Fruit fly (Drosophila melanogaster): Measurements from ENCODE around the gene bbx.

The bbx gene

DNA sequence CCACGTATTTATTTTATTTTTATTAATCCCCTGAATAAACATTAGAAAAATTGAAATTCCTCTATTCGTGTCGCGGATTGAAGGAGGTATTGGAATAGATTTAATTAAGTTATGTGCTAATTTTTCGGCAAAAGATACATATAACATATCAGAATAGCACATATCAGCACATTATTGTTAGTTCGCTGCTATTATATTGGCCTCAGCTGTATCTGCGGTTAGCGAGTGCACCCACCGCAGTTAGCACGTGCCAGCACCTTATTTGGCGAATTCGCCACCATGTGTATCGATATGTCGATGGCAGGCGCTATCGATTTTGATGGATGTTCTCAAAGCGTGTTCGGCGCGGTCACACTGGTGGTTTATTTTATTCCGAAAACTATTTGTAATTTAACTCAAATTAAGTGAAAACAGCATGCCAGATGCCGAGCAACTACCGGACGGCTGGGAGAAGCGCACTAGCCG, 17.8 kb upstream of the bbx start, which contains the start of gene dod (continued):
- TF ChIP-seq CG15073 (GFP tag; optimal IDR thresholded peaks at IDR 0.05): no peak
- no peak for TF ChIP-seq CG10431 (GFP tag; optimal IDR thresholded peaks at IDR 0.05)
- TF ChIP-seq CG13775 (GFP tag; optimal IDR thresholded peaks at IDR 0.05): peak; percentile 42
- no peak for TF ChIP-seq lbe (GFP tag; optimal IDR thresholded peaks at IDR 0.05)
- TF ChIP-seq zfh2 (GFP tag; optimal IDR thresholded peaks at IDR 0.05): peak; percentile 44
- TF ChIP-seq Camta (GFP tag; optimal IDR thresholded peaks at IDR 0.05): peak; percentile 11
- peak; percentile 61 for TF ChIP-seq CG13624 (GFP tag; optimal IDR thresholded peaks at IDR 0.05)
- no peak for TF ChIP-seq CG6254 (GFP tag; optimal IDR thresholded peaks at IDR 0.05)
- TF ChIP-seq crp (GFP tag; optimal IDR thresholded peaks at IDR 0.05): peak in 1 of 2 experiments; percentile 26
- TF ChIP-seq CG2202 (tag; optimal IDR thresholded peaks at IDR 0.05): no peak
- TF ChIP-seq ATbp (GFP tag; optimal IDR thresholded peaks at IDR 0.05): no peak
- peak; percentile 6 for TF ChIP-seq Usf (GFP tag; optimal IDR thresholded peaks at IDR 0.05)
- peak; percentile 88 for TF ChIP-seq BEAF-32 (GFP tag; optimal IDR thresholded peaks at IDR 0.05)
- 0 out of 2 replicates have a peak, but pooled peaks have one; percentile 16 for TF ChIP-seq Taf1 (GFP tag; IDR thresholded peaks at IDR 0.05)
- peak in 1 of 2 experiments; percentile 19 for TF ChIP-seq insv (GFP tag; optimal IDR thresholded peaks at IDR 0.05)
- TF ChIP-seq eyg (GFP tag; optimal IDR thresholded peaks at IDR 0.05): no peak
- TF ChIP-seq lmd (GFP tag; IDR thresholded peaks at IDR 0.05): peak; percentile 47; the same call in 1 of the 2 replicates
- peak; percentile 90 for TF ChIP-seq sens (GFP tag)
- TF ChIP-seq Aef1 (GFP tag; IDR thresholded peaks at IDR 0.05): no peak
- TF ChIP-seq org-1 (GFP tag; optimal IDR thresholded peaks at IDR 0.05): peak; percentile 25
- peak; percentile 45; the same call in 1 of the 2 replicates for TF ChIP-seq CG6272 (GFP tag; IDR thresholded peaks at IDR 0.05)
- peak; percentile 20 for TF ChIP-seq Side (GFP tag; optimal IDR thresholded peaks at IDR 0.05)
- TF ChIP-seq crc (GFP tag; optimal IDR thresholded peaks at IDR 0.05): no peak
- no peak for TF ChIP-seq ro (GFP tag; IDR thresholded peaks at IDR 0.05)
- TF ChIP-seq Rfx (GFP tag; IDR thresholded peaks at IDR 0.05): peak; percentile 81
- TF ChIP-seq CG18011 (GFP tag; optimal IDR thresholded peaks at IDR 0.05): peak; percentile 10
- TF ChIP-seq wdn (GFP tag; IDR thresholded peaks at IDR 0.05): no peak
- TF ChIP-seq inv (GFP tag; IDR thresholded peaks at IDR 0.05; ENCODE audit: partially characterized antibody): peak; percentile 69
- TF ChIP-seq Dip2 (GFP tag; IDR thresholded peaks at IDR 0.05): no peak
- TF ChIP-seq kni (GFP tag; optimal IDR thresholded peaks at IDR 0.05): no peak
- no peak for TF ChIP-seq Blimp-1 (GFP tag; optimal IDR thresholded peaks at IDR 0.05)
- TF ChIP-seq wek (GFP tag; optimal IDR thresholded peaks at IDR 0.05): peak; percentile 12
- TF ChIP-seq CG17328 (GFP tag; IDR thresholded peaks at IDR 0.05): peak; percentile 64
- TF ChIP-seq corto (GFP tag; optimal IDR thresholded peaks at IDR 0.05): no peak
- no peak for TF ChIP-seq CrebB (tag; optimal IDR thresholded peaks at IDR 0.05)
- peak; percentile 30; the same call in 1 of the 2 replicates for TF ChIP-seq sim (GFP tag; IDR thresholded peaks at IDR 0.05)
- no peak for TF ChIP-seq odd (GFP tag; optimal IDR thresholded peaks at IDR 0.05)
- no peak for TF ChIP-seq CG7745 (tag; optimal IDR thresholded peaks at IDR 0.05)
- peak; percentile 50 for TF ChIP-seq CG7786 (GFP tag; optimal IDR thresholded peaks at IDR 0.05)
- TF ChIP-seq slou (GFP tag; optimal IDR thresholded peaks at IDR 0.05): no peak
- peak; percentile 24 for TF ChIP-seq CG13296 (GFP tag; optimal IDR thresholded peaks at IDR 0.05)
- TF ChIP-seq twi (tag; optimal IDR thresholded peaks at IDR 0.05): no peak
- TF ChIP-seq tgo (GFP tag; IDR thresholded peaks at IDR 0.05): no peak; the same call in 2 of the 3 replicates
- no peak for TF ChIP-seq en (GFP tag; optimal IDR thresholded peaks at IDR 0.05)
- no peak for TF ChIP-seq Sox100B (GFP tag; optimal IDR thresholded peaks at IDR 0.05)
- TF ChIP-seq CG7556 (GFP tag; optimal IDR thresholded peaks at IDR 0.05): peak; percentile 37
- no peak for TF ChIP-seq Poxn (GFP tag; IDR thresholded peaks at IDR 0.05)
- TF ChIP-seq Atf-2 (GFP tag; optimal IDR thresholded peaks at IDR 0.05): no peak
- TF ChIP-seq ranshi (GFP tag; IDR thresholded peaks at IDR 0.05): peak; percentile 15; the same call in 1 of the 2 replicates
- peak; percentile 67 for TF ChIP-seq hbn (GFP tag; IDR thresholded peaks at IDR 0.05; ENCODE audit: partially characterized antibody)
- TF ChIP-seq zen (tag; optimal IDR thresholded peaks at IDR 0.05): peak; percentile 78

Measured in whole organism, embryonic.